Fruit fly (Drosophila melanogaster) whole organism: ENCODE measurements around the gene CG5727.

Experiments used
- Dll ChIP-seq: fragments of >200 bp; optimal IDR thresholded peaks from 2 replicates; lab custom pipeline; 2017
- EcR ChIP-seq, 2 experiments: fragments of >200 bp; optimal IDR thresholded peaks; 2 replicates each; lab custom pipeline; 2017; ENCODE audit warnings: missing biosample characterization in 2 of 2, missing genetic modification characterization in 2 of 2, missing genetic modification reagents in 2 of 2
- psq ChIP-seq: fragments of >200 bp; optimal IDR thresholded peaks from 2 replicates; lab custom pipeline; 2017
- usp ChIP-seq: fragments of >200 bp; optimal IDR thresholded peaks from 2 replicates; lab custom pipeline; 2017; ENCODE audit warnings: missing biosample characterization, missing genetic modification characterization, mixed read lengths

- TF ChIP-seq usp (no peak), EcR (GFP tag; optimal IDR thresholded peaks at IDR 0.05; lab: Kevin White, UChicago) (no peak), psq (lab: Kevin White, UChicago) (no peak), Dll (no peak)
These were observed 8.7 kb downstream of the CG5727 start for dm6 chr2L:10201743-10202142.
